Worm (Caenorhabditis elegans) whole organism, L4 larva: ENCODE data around the gene clec-83.

ENCODE experiments used
- F10B5.3 ChIP-seq: sonication (generic microtip); optimal IDR thresholded peaks from 2 replicates; lab custom pipeline; 2016; ENCODE audit warnings: mild to moderate bottlenecking, missing genetic modification characterization, missing compliant biosample characterization
- R02D3.7 ChIP-seq: fragments of 150-350 bp; sonication (generic microtip); optimal IDR thresholded peaks from 3 replicates; lab custom pipeline; 2014; ENCODE audit warnings: missing biosample characterization, missing genetic modification characterization
- Y48G9A.11 ChIP-seq: fragments of 200-800 bp; sonication (Bioruptor generic); IDR thresholded peaks from 2 replicates; pipeline ENCODE4 v1.3.6; 2022; ENCODE audit warnings: missing genetic modification reagents, missing genetic modification characterization, missing compliant biosample characterization
- Y5F2A.4 ChIP-seq: fragments of 200-800 bp; sonication (Bioruptor generic); optimal IDR thresholded peaks from 2 replicates; lab custom pipeline; 2018; ENCODE audit warnings: mild to moderate bottlenecking, missing genetic modification characterization, missing compliant biosample characterization
- aha-1 ChIP-seq: fragments of 150-350 bp; peaks from one replicate; lab custom pipeline; 2014; ENCODE audit warnings: missing biosample characterization, missing genetic modification characterization
- attf-4 ChIP-seq: sonication (generic microtip); optimal IDR thresholded peaks from 3 replicates; lab custom pipeline; 2017; ENCODE audit warnings: missing biosample characterization, missing genetic modification characterization
- ceh-32 ChIP-seq: sonication (generic microtip); optimal IDR thresholded peaks from 2 replicates; lab custom pipeline; 2016; ENCODE audit warnings: mild to moderate bottlenecking, missing genetic modification characterization, missing compliant biosample characterization; ENCODE audit not compliant: poor library complexity
- ceh-82 ChIP-seq: sonication (generic microtip); optimal IDR thresholded peaks from 2 replicates; lab custom pipeline; 2017; ENCODE audit warnings: missing biosample characterization, missing genetic modification characterization
- ctbp-1 ChIP-seq: fragments of 200-800 bp; sonication (Bioruptor generic); IDR thresholded peaks from 2 replicates; pipeline ENCODE4 v1.3.6; 2022; ENCODE audit warnings: missing genetic modification reagents, missing genetic modification characterization, missing compliant biosample characterization
- daf-16 ChIP-seq, 3 experiments: sonication (generic microtip); optimal IDR thresholded peaks; 2 replicates each; lab custom pipeline; 2016 to 2017; ENCODE audit warnings: missing genetic modification characterization in 3 of 3, missing genetic modification reagents in 3 of 3, mild to moderate bottlenecking in 2 of 3, missing compliant biosample characterization in 2 of 3, missing biosample characterization in 1 of 3, moderate library complexity in 1 of 3
- daf-19 ChIP-seq: fragments of 200-800 bp; sonication (Bioruptor generic); conservative IDR thresholded peaks from 2 replicates; pipeline ENCODE4 v1.3.6; 2022; ENCODE audit warnings: missing genetic modification characterization, missing compliant biosample characterization
- dmd-6 ChIP-seq: fragments of 200-800 bp; sonication (Bioruptor generic); IDR thresholded peaks from 2 replicates; pipeline ENCODE4 v1.3.6; 2022; ENCODE audit warnings: missing genetic modification reagents, missing genetic modification characterization, missing compliant biosample characterization
- dve-1 ChIP-seq: sonication (generic microtip); optimal IDR thresholded peaks from 2 replicates; lab custom pipeline; 2017; ENCODE audit warnings: antibody characterized with exemption, mild to moderate bottlenecking, missing genetic modification characterization, missing compliant biosample characterization; ENCODE audit not compliant: insufficient read depth
- fkh-10 ChIP-seq: fragments of 150-350 bp; optimal IDR thresholded peaks from 2 replicates; lab custom pipeline; 2014; ENCODE audit warnings: missing biosample characterization, missing genetic modification reagents, missing genetic modification characterization
- hlh-11 ChIP-seq: fragments of 200-800 bp; sonication (Bioruptor generic); optimal IDR thresholded peaks from 2 replicates; lab custom pipeline; 2018; ENCODE audit warnings: mild to moderate bottlenecking, missing genetic modification characterization, missing compliant biosample characterization
- lin-1 ChIP-seq: fragments of 200-800 bp; sonication (Bioruptor generic); IDR thresholded peaks from 2 replicates; pipeline ENCODE4 v1.3.6; 2022; ENCODE audit warnings: missing genetic modification reagents, missing genetic modification characterization, missing compliant biosample characterization
- lin-38 ChIP-seq: fragments of 200-800 bp; sonication (Bioruptor generic); IDR thresholded peaks from 2 replicates; pipeline ENCODE4 v1.3.6; 2022; ENCODE audit warnings: missing genetic modification reagents, missing genetic modification characterization, missing compliant biosample characterization
- lin-39 ChIP-seq: fragments of 150-350 bp; optimal IDR thresholded peaks from 2 replicates; lab custom pipeline; 2014; ENCODE audit warnings: missing biosample characterization, missing genetic modification reagents, missing genetic modification characterization
- lsy-2 ChIP-seq, 2 experiments: fragments of 150-350 bp in 1 of 2; sonication (generic microtip) in 1 of 2; optimal IDR thresholded peaks; 2 replicates each; lab custom pipeline; 2014 to 2017; ENCODE audit warnings: missing biosample characterization in 2 of 2, missing genetic modification characterization in 2 of 2
- nhr-102 ChIP-seq: sonication (generic microtip); optimal IDR thresholded peaks from 2 replicates; lab custom pipeline; 2016; ENCODE audit warnings: mild to moderate bottlenecking, missing genetic modification characterization, moderate library complexity, missing compliant biosample characterization
- nhr-28 ChIP-seq: fragments of 150-350 bp; optimal IDR thresholded peaks from 2 replicates; lab custom pipeline; 2014; ENCODE audit warnings: missing biosample characterization, missing genetic modification characterization
- nhr-41 ChIP-seq: fragments of 200-800 bp; sonication (Bioruptor generic); IDR thresholded peaks from 2 replicates; pipeline ENCODE4 v1.3.6; 2022; ENCODE audit warnings: missing genetic modification reagents, missing genetic modification characterization, missing compliant biosample characterization
- nhr-42 ChIP-seq: fragments of 200-800 bp; sonication (Bioruptor generic); IDR thresholded peaks from 2 replicates; pipeline ENCODE4 v1.3.6; 2022; ENCODE audit warnings: missing genetic modification characterization, missing compliant biosample characterization
- nhr-48 ChIP-seq: sonication (generic microtip); optimal IDR thresholded peaks from 2 replicates; lab custom pipeline; 2016; ENCODE audit warnings: mild to moderate bottlenecking, missing genetic modification characterization, missing compliant biosample characterization
- pqm-1 ChIP-seq: sonication (generic microtip); optimal IDR thresholded peaks from 2 replicates; lab custom pipeline; 2017; ENCODE audit warnings: missing biosample characterization, missing genetic modification characterization
- sdz-12 ChIP-seq: fragments of 200-800 bp; sonication (Bioruptor generic); optimal IDR thresholded peaks from 2 replicates; lab custom pipeline; 2018; ENCODE audit warnings: mild to moderate bottlenecking, missing genetic modification characterization, missing compliant biosample characterization
- set-16 ChIP-seq: fragments of 200-800 bp; sonication (Bioruptor generic); IDR thresholded peaks from 2 replicates; pipeline ENCODE4 v1.3.6; 2022; ENCODE audit warnings: missing genetic modification reagents, missing genetic modification characterization, missing compliant biosample characterization
- skn-1 ChIP-seq: fragments of 150-350 bp; optimal IDR thresholded peaks from 2 replicates; lab custom pipeline; 2014; ENCODE audit warnings: missing biosample characterization, missing genetic modification characterization
- snpc-1.2 ChIP-seq: fragments of 200-800 bp; sonication (Bioruptor generic); IDR thresholded peaks from 2 replicates; pipeline ENCODE4 v1.3.6; 2022; ENCODE audit warnings: missing genetic modification reagents, missing genetic modification characterization, missing compliant biosample characterization
- snpc-4 ChIP-seq: fragments of 150-350 bp; optimal IDR thresholded peaks from 2 replicates; lab custom pipeline; 2014; ENCODE audit warnings: missing biosample characterization, missing genetic modification characterization
- tag-97 ChIP-seq: fragments of 200-800 bp; sonication (Bioruptor generic); IDR thresholded peaks from 2 replicates; pipeline ENCODE4 v1.3.6; 2022; ENCODE audit warnings: missing genetic modification characterization, missing compliant biosample characterization
- unc-130 ChIP-seq: sonication (generic microtip); optimal IDR thresholded peaks from 2 replicates; lab custom pipeline; 2016; ENCODE audit warnings: missing genetic modification reagents, missing genetic modification characterization, missing compliant biosample characterization
- zag-1 ChIP-seq: fragments of 150-350 bp; optimal IDR thresholded peaks from 2 replicates; lab custom pipeline; 2014; ENCODE audit warnings: missing biosample characterization, missing genetic modification characterization
- ztf-7 ChIP-seq: fragments of 150-350 bp; optimal IDR thresholded peaks from 2 replicates; lab custom pipeline; 2014; ENCODE audit warnings: missing biosample characterization, missing genetic modification characterization

Gene clec-83

ce11 chrIV:2854161-2854560 lies 12.9 kb upstream of the clec-83 start:
- peak; percentile 67 for TF ChIP-seq dmd-6 (GFP tag; lab: Robert Waterston, UW)
- TF ChIP-seq ztf-7 = no peak
- no peak for TF ChIP-seq ceh-82 (tag; lab: Kevin White, UChicago)
- TF ChIP-seq ceh-32 (tag; lab: Kevin White, UChicago) = no peak
- TF ChIP-seq attf-4 (tag; lab: Kevin White, UChicago) = no peak
- no peak for TF ChIP-seq daf-16 (GFP tag; optimal IDR thresholded peaks at IDR 0.05; lab: Kevin White, UChicago)
- peak; percentile 80 for TF ChIP-seq daf-16 (tag; optimal IDR thresholded peaks at IDR 0.05; lab: Kevin White, UChicago)
- peak; percentile 27 for TF ChIP-seq pqm-1 (tag; lab: Kevin White, UChicago)
- peak; percentile 27 for TF ChIP-seq dve-1 (tag; lab: Kevin White, UChicago)
- no peak for TF ChIP-seq nhr-42 (GFP tag; lab: Robert Waterston, UW)
- no peak for TF ChIP-seq F10B5.3 (tag; lab: Kevin White, UChicago)
- no peak for TF ChIP-seq Y5F2A.4 (GFP tag; lab: Kevin White, UChicago)
- no peak for TF ChIP-seq ctbp-1 (GFP tag; lab: Robert Waterston, UW)
- TF ChIP-seq fkh-10 (GFP tag; lab: Kevin White, UChicago) = no peak
- peak; percentile 43 for TF ChIP-seq hlh-11 (tag; lab: Kevin White, UChicago)
- peak; percentile 27 for TF ChIP-seq nhr-28 (tag; lab: Kevin White, UChicago)
- TF ChIP-seq unc-130 (GFP tag; lab: Kevin White, UChicago) = no peak

ce11 chrIV:2853164-2853563 lies 11.9 kb upstream of the clec-83 start, which contains the start of gene Y54G2A.49:
Y54G2A.49 (minus strand) TSS chrIV:2853264.
- TF ChIP-seq daf-16 (GFP tag; optimal IDR thresholded peaks at IDR 0.05; lab: Kevin White, UChicago) (no peak), daf-16 (tag; optimal IDR thresholded peaks at IDR 0.05; lab: Kevin White, UChicago) (no peak), skn-1 (tag; lab: Kevin White, UChicago) (no peak), lin-38 (GFP tag; lab: Robert Waterston, UW) (no peak)

ce11 chrIV:2851625-2852024 lies 10.4 kb upstream of the clec-83 start:
- no peak for TF ChIP-seq R02D3.7 (tag; lab: Kevin White, UChicago)
- no peak for TF ChIP-seq lin-1 (GFP tag; lab: Robert Waterston, UW)
- TF ChIP-seq aha-1 (tag; lab: Kevin White, UChicago) = peak; percentile 91
- TF ChIP-seq, all 104 proteins: peak for 1

ce11 chrIV:2850586-2850985 lies 9.3 kb upstream of the clec-83 start, which contains the start of gene clec-85:
clec-85 (plus strand) TSS chrIV:2850886.
- TF ChIP-seq F10B5.3 (tag; lab: Kevin White, UChicago) = no peak
- TF ChIP-seq set-16 (GFP tag; lab: Robert Waterston, UW) = no peak
- TF ChIP-seq tag-97 (GFP tag; lab: Robert Waterston, UW) = no peak
- no peak for TF ChIP-seq nhr-41 (GFP tag; lab: Robert Waterston, UW)
- TF ChIP-seq ctbp-1 (GFP tag; lab: Robert Waterston, UW) = no peak
- no peak for TF ChIP-seq nhr-42 (GFP tag; lab: Robert Waterston, UW)
- TF ChIP-seq sdz-12 (GFP tag; lab: Kevin White, UChicago) = no peak
- no peak for TF ChIP-seq zag-1 (tag; lab: Kevin White, UChicago)
- TF ChIP-seq Y48G9A.11 (GFP tag; lab: Robert Waterston, UW) = no peak
- TF ChIP-seq snpc-4 (tag; lab: Kevin White, UChicago) = no peak
- TF ChIP-seq daf-19 (GFP tag; lab: Robert Waterston, UW) = no peak
- no peak for TF ChIP-seq snpc-1.2 (GFP tag; lab: Robert Waterston, UW)
- TF ChIP-seq nhr-102 = no peak
- no peak for TF ChIP-seq nhr-48
- no peak for TF ChIP-seq lsy-2 (tag; optimal IDR thresholded peaks at IDR 0.05; lab: Kevin White, UChicago)
- no peak for TF ChIP-seq lin-39 (tag; lab: Kevin White, UChicago)
